Fruit fly (Drosophila melanogaster): Measurements from ENCODE around the gene chas.

Gene chas

DNA sequence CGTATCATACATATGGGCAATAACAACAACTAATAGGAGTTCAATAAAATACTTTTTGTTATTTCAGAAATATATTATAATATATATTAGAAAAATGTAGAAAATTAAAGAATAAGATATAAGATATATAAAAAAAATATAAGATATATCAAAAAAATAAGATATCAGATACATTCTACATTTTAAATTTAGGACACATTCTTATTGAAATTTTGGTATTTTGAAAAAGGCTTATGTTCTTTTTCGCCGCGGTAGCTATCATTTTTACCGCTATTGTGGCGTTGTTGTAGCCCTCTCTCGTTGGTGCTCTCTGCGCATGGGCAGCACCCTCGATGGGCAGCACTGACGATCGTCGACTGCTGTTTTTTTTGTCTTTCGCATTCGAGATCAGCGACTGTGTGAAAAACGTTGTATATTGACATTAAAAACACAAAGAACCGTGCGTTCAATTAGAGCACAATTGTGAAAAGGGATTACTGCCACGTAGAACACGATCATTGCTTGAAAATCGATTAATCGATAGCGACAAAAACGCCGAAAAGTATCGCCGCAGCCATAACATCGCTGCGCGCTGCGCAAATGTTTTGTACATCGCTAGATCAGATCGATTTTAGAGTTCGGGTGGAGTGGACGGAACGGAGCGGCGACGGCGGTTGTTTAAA, 39.4 kb upstream of the chas start (continued):
- peak; percentile 33 for TF ChIP-seq chn (GFP tag; optimal IDR thresholded peaks at IDR 0.05)
- no peak for TF ChIP-seq crp (GFP tag; optimal IDR thresholded peaks at IDR 0.05)
- no peak for TF ChIP-seq danr (GFP tag; IDR thresholded peaks at IDR 0.05)
- TF ChIP-seq Mes4 (GFP tag; optimal IDR thresholded peaks at IDR 0.05), result peak; percentile 20
- no peak for TF ChIP-seq Camta (GFP tag; optimal IDR thresholded peaks at IDR 0.05)
- peak; percentile 25 for TF ChIP-seq HmgZ (tag; optimal IDR thresholded peaks at IDR 0.05)
- TF ChIP-seq Drgx (GFP tag; IDR thresholded peaks at IDR 0.05), result no peak
- peak; percentile 20 for TF ChIP-seq CG33557 (GFP tag; optimal IDR thresholded peaks at IDR 0.05)
- TF ChIP-seq CG14710 (tag; optimal IDR thresholded peaks at IDR 0.05), result peak; percentile 62
- TF ChIP-seq en (GFP tag; optimal IDR thresholded peaks at IDR 0.05), result no peak
- TF ChIP-seq esg (GFP tag; conservative IDR thresholded peaks at IDR 0.05), result 0 out of 2 replicates have a peak, but pooled peaks have one; percentile 14
- peak; percentile 91 for TF ChIP-seq Med (GFP tag)
- TF ChIP-seq CG2202 (tag; optimal IDR thresholded peaks at IDR 0.05), result no peak
- no peak for TF ChIP-seq pho (GFP tag; optimal IDR thresholded peaks at IDR 0.05)
- TF ChIP-seq Adf1 (GFP tag; IDR thresholded peaks at IDR 0.05), result peak; percentile 75
- TF ChIP-seq Hr39 (optimal IDR thresholded peaks at IDR 0.05), result no peak
- no peak for TF ChIP-seq CG18764 (GFP tag; optimal IDR thresholded peaks at IDR 0.05)
- peak; percentile 92 for TF ChIP-seq CG13287 (GFP tag; IDR thresholded peaks at IDR 0.05; ENCODE audit: partially characterized antibody)
- peak; percentile 88 for TF ChIP-seq hbn (GFP tag; IDR thresholded peaks at IDR 0.05; ENCODE audit: partially characterized antibody)
- peak; percentile 62 for TF ChIP-seq stwl (tag; optimal IDR thresholded peaks at IDR 0.05)
- 0 out of 2 replicates have a peak, but pooled peaks have one; percentile 6 for TF ChIP-seq CG4404 (GFP tag; IDR thresholded peaks at IDR 0.05)
- TF ChIP-seq CG7372 (GFP tag; IDR thresholded peaks at IDR 0.05), result no peak
- TF ChIP-seq CG17385 (GFP tag; optimal IDR thresholded peaks at IDR 0.05), result peak; percentile 46
- TF ChIP-seq CG17829 (tag; optimal IDR thresholded peaks at IDR 0.05), result peak; percentile 65
- TF ChIP-seq stc (GFP tag; IDR thresholded peaks at IDR 0.05), result peak; percentile 58; the same call in 1 of the 2 replicates
- no peak for TF ChIP-seq dati (GFP tag; IDR thresholded peaks at IDR 0.05)
- TF ChIP-seq lab (GFP tag; optimal IDR thresholded peaks at IDR 0.05), result peak; percentile 72
- no peak for TF ChIP-seq HLH54F (GFP tag; optimal IDR thresholded peaks at IDR 0.05)
- peak; percentile 52; the same call in 1 of the 3 replicates for TF ChIP-seq B-H1 (GFP tag; IDR thresholded peaks at IDR 0.05)
- peak; percentile 89 for TF ChIP-seq CG14860 (GFP tag; IDR thresholded peaks at IDR 0.05; ENCODE audit: partially characterized antibody)
- peak; percentile 7 for TF ChIP-seq CG18476 (GFP tag; optimal IDR thresholded peaks at IDR 0.05)
- peak; percentile 23 for TF ChIP-seq CG10654 (GFP tag; optimal IDR thresholded peaks at IDR 0.05)
- no peak for TF ChIP-seq Taf1 (GFP tag; IDR thresholded peaks at IDR 0.05)
- TF ChIP-seq ken (GFP tag; IDR thresholded peaks at IDR 0.05), result no peak
- no peak for TF ChIP-seq CG15073 (GFP tag; optimal IDR thresholded peaks at IDR 0.05)
- TF ChIP-seq pzg (GFP tag; optimal IDR thresholded peaks at IDR 0.05), result peak; percentile 71
- TF ChIP-seq sug (tag; optimal IDR thresholded peaks at IDR 0.05), result peak; percentile 22
- no peak for TF ChIP-seq CG33213 (GFP tag; optimal IDR thresholded peaks at IDR 0.05)
- TF ChIP-seq Atf6 (GFP tag; IDR thresholded peaks at IDR 0.05), result peak; percentile 46
- TF ChIP-seq D19B (GFP tag; optimal IDR thresholded peaks at IDR 0.05), result no peak
- TF ChIP-seq CG7839 (tag; optimal IDR thresholded peaks at IDR 0.05), result peak; percentile 27
- no peak for TF ChIP-seq CG6654 (GFP tag; optimal IDR thresholded peaks at IDR 0.05)
- TF ChIP-seq btn (GFP tag; optimal IDR thresholded peaks at IDR 0.05), result no peak
- TF ChIP-seq bsh (GFP tag; optimal IDR thresholded peaks at IDR 0.05), result peak; percentile 40 to 60
- TF ChIP-seq p53 (GFP tag; optimal IDR thresholded peaks at IDR 0.05), result peak; percentile 6
- TF ChIP-seq scrt (GFP tag; optimal IDR thresholded peaks at IDR 0.05), result no peak
- no peak for TF ChIP-seq CG8359 (GFP tag; optimal IDR thresholded peaks at IDR 0.05; ENCODE audit: borderline replicate concordance)
- no peak for TF ChIP-seq ac (GFP tag; optimal IDR thresholded peaks at IDR 0.05)
- peak; percentile 71 for TF ChIP-seq CG8924 (tag; optimal IDR thresholded peaks at IDR 0.05)
- peak; percentile 88 for TF ChIP-seq ato (GFP tag; IDR thresholded peaks at IDR 0.05; ENCODE audit: partially characterized antibody)

Data from whole organism, embryonic.